Worm (Caenorhabditis elegans) whole organism, young adult: ENCODE measurements around the gene skpo-1.

ENCODE experiments used
- B0019.2 ChIP-seq: fragments of 200-800 bp; sonication (Bioruptor generic); conservative IDR thresholded peaks from 2 replicates; pipeline ENCODE4 v1.3.6; 2022; ENCODE audit warnings: missing genetic modification reagents, missing genetic modification characterization, missing compliant biosample characterization
- C06A6.2 ChIP-seq: fragments of 200-800 bp; sonication (Bioruptor generic); conservative IDR thresholded peaks from 2 replicates; pipeline ENCODE4 v1.3.6; 2022; ENCODE audit warnings: missing genetic modification characterization, missing compliant biosample characterization
- F33H1.4 ChIP-seq: fragments of 200-800 bp; sonication (Bioruptor generic); IDR thresholded peaks from 2 replicates; pipeline ENCODE4 v1.3.6; 2022; ENCODE audit warnings: missing genetic modification reagents, missing genetic modification characterization, missing compliant biosample characterization
- F55B11.4 ChIP-seq: sonication (generic microtip); optimal IDR thresholded peaks from 2 replicates; lab custom pipeline; 2016; ENCODE audit warnings: missing compliant biosample characterization, missing genetic modification characterization, borderline replicate concordance; ENCODE audit not compliant: insufficient read depth
- F57A8.1 ChIP-seq: fragments of 200-800 bp; sonication (Bioruptor generic); optimal IDR thresholded peaks from 2 replicates; lab custom pipeline; 2018; ENCODE audit warnings: mild to moderate bottlenecking, missing genetic modification characterization, moderate library complexity, missing compliant biosample characterization
- T07F8.4 ChIP-seq: sonication (generic microtip); optimal IDR thresholded peaks from 2 replicates; lab custom pipeline; 2016; ENCODE audit warnings: mild to moderate bottlenecking, missing genetic modification characterization, moderate library complexity, missing compliant biosample characterization
- akir-1 ChIP-seq: fragments of 200-800 bp; sonication (Bioruptor generic); optimal IDR thresholded peaks from 2 replicates; lab custom pipeline; 2018; ENCODE audit warnings: mild to moderate bottlenecking, missing genetic modification characterization, moderate library complexity, missing compliant biosample characterization
- atf-7 ChIP-seq: sonication (generic microtip); optimal IDR thresholded peaks from 2 replicates; lab custom pipeline; 2017; ENCODE audit warnings: mild to moderate bottlenecking, missing genetic modification characterization, missing compliant biosample characterization
- bed-2 ChIP-seq: fragments of 200-800 bp; sonication (Bioruptor generic); IDR thresholded peaks from 2 replicates; pipeline ENCODE4 v1.3.6; 2022; ENCODE audit warnings: missing genetic modification reagents, missing genetic modification characterization, missing compliant biosample characterization
- ceh-91 ChIP-seq: fragments of 200-800 bp; sonication (Bioruptor generic); IDR thresholded peaks from 2 replicates; pipeline ENCODE4 v1.3.6; 2022; ENCODE audit warnings: missing genetic modification reagents, missing genetic modification characterization, missing compliant biosample characterization
- chd-7 ChIP-seq: sonication (generic microtip); optimal IDR thresholded peaks from 2 replicates; lab custom pipeline; 2016; ENCODE audit warnings: mild to moderate bottlenecking, missing genetic modification characterization, moderate library complexity, missing compliant biosample characterization
- egrh-3 ChIP-seq: fragments of 200-800 bp; sonication (Bioruptor generic); IDR thresholded peaks from 2 replicates; pipeline ENCODE4 v1.3.6; 2022; ENCODE audit warnings: missing genetic modification reagents, missing genetic modification characterization, missing compliant biosample characterization
- ekl-4 ChIP-seq: fragments of 200-800 bp; sonication (Bioruptor generic); IDR thresholded peaks from 2 replicates; pipeline ENCODE4 v1.3.6; 2022; ENCODE audit warnings: missing genetic modification reagents, missing genetic modification characterization, missing compliant biosample characterization
- him-1 ChIP-seq: sonication (generic microtip); optimal IDR thresholded peaks from 2 replicates; lab custom pipeline; 2016; ENCODE audit warnings: missing genotype, missing genetic modification reagents, missing genetic modification characterization, missing compliant biosample characterization
- hmg-20 ChIP-seq: fragments of 200-800 bp; sonication (Bioruptor generic); IDR thresholded peaks from 2 replicates; pipeline ENCODE4 v1.3.6; 2022; ENCODE audit warnings: missing genetic modification reagents, missing genetic modification characterization, missing compliant biosample characterization
- lin-40 ChIP-seq: sonication (generic microtip); optimal IDR thresholded peaks from 2 replicates; lab custom pipeline; 2016; ENCODE audit warnings: missing genetic modification characterization, mild to moderate bottlenecking, missing compliant biosample characterization, missing genotype, missing genetic modification reagents
- lsy-27 ChIP-seq: sonication (generic microtip); optimal IDR thresholded peaks from 2 replicates; lab custom pipeline; 2017; ENCODE audit warnings: missing genetic modification characterization, mild to moderate bottlenecking, missing compliant biosample characterization, antibody characterized with exemption, missing genotype, borderline replicate concordance; ENCODE audit not compliant: insufficient read depth
- madf-6 ChIP-seq: fragments of 200-800 bp; sonication (Bioruptor generic); IDR thresholded peaks from 2 replicates; pipeline ENCODE4 v1.3.6; 2022; ENCODE audit warnings: missing genetic modification reagents, missing genetic modification characterization, missing compliant biosample characterization
- mel-28 ChIP-seq: sonication (generic microtip); optimal IDR thresholded peaks from 2 replicates; lab custom pipeline; 2016; ENCODE audit warnings: borderline replicate concordance, mild to moderate bottlenecking, missing genetic modification characterization, missing compliant biosample characterization
- mes-4 ChIP-seq: sonication (generic microtip); optimal IDR thresholded peaks from 2 replicates; lab custom pipeline; 2016; ENCODE audit warnings: missing genotype, missing genetic modification characterization, missing compliant biosample characterization
- nhr-179 ChIP-seq: sonication (generic microtip); optimal IDR thresholded peaks from 2 replicates; lab custom pipeline; 2016; ENCODE audit warnings: mild to moderate bottlenecking, missing genetic modification characterization, missing compliant biosample characterization
- nhr-90 ChIP-seq: sonication (generic microtip); optimal IDR thresholded peaks from 2 replicates; lab custom pipeline; 2016; ENCODE audit warnings: missing genotype, mild to moderate bottlenecking, missing genetic modification characterization, missing compliant biosample characterization
- pha-4 ChIP-seq: fragments of 150-350 bp; sonication (generic microtip); optimal IDR thresholded peaks from 2 replicates; lab custom pipeline; 2014; ENCODE audit warnings: missing biosample characterization, missing genetic modification reagents, missing genetic modification characterization
- rec-8 ChIP-seq, 2 experiments: sonication (generic microtip); optimal IDR thresholded peaks; 2 replicates each; lab custom pipeline; 2016; ENCODE audit warnings: mild to moderate bottlenecking in 2 of 2, missing genetic modification characterization in 2 of 2, missing genetic modification reagents in 2 of 2, missing genotype in 2 of 2, missing biosample characterization in 1 of 2, missing compliant biosample characterization in 1 of 2, moderate library complexity in 1 of 2
- rpc-1 ChIP-seq, 2 experiments: fragments of 150-350 bp in 1 of 2; sonication (generic microtip) in 1 of 2; optimal IDR thresholded peaks; 2 replicates each; lab custom pipeline; 2014 to 2018; ENCODE audit warnings: missing biosample characterization in 1 of 2, missing genetic modification characterization in 1 of 2, missing genetic modification reagents in 1 of 2, missing genotype in 1 of 2
- snpc-1.3 ChIP-seq: sonication (generic microtip); optimal IDR thresholded peaks from 2 replicates; lab custom pipeline; 2017; ENCODE audit warnings: missing genetic modification characterization, mild to moderate bottlenecking, missing compliant biosample characterization, antibody characterized with exemption, moderate library complexity, missing genotype, missing genetic modification reagents; ENCODE audit not compliant: insufficient read depth
- snpc-3.4 ChIP-seq: sonication (generic microtip); optimal IDR thresholded peaks from 2 replicates; lab custom pipeline; 2017; ENCODE audit warnings: missing genetic modification characterization, mild to moderate bottlenecking, missing compliant biosample characterization, antibody characterized with exemption, moderate library complexity, missing genotype, missing genetic modification reagents
- tbp1 ChIP-seq: fragments of 200-800 bp; sonication (Bioruptor generic); optimal IDR thresholded peaks from 2 replicates; lab custom pipeline; 2018; ENCODE audit warnings: mild to moderate bottlenecking, missing genetic modification characterization, missing compliant biosample characterization
- unc-130 ChIP-seq: sonication (generic microtip); optimal IDR thresholded peaks from 2 replicates; lab custom pipeline; 2016; ENCODE audit warnings: missing genetic modification reagents, missing genetic modification characterization, missing compliant biosample characterization
- zfh-2 ChIP-seq: fragments of 200-800 bp; sonication (Bioruptor generic); conservative IDR thresholded peaks from 2 replicates; pipeline ENCODE4 v1.3.6; 2022; ENCODE audit warnings: missing genetic modification reagents, missing genetic modification characterization, missing compliant biosample characterization
- ztf-25 ChIP-seq: fragments of 200-800 bp; sonication (Bioruptor generic); IDR thresholded peaks from 2 replicates; pipeline ENCODE4 v1.3.6; 2022; ENCODE audit warnings: missing genetic modification reagents, missing genetic modification characterization, missing compliant biosample characterization
- ztf-28 ChIP-seq: fragments of 200-800 bp; sonication (Bioruptor generic); IDR thresholded peaks from 2 replicates; pipeline ENCODE4 v1.3.6; 2022; ENCODE audit warnings: missing genetic modification reagents, missing genetic modification characterization, missing compliant biosample characterization
- ztf-6 ChIP-seq: fragments of 200-800 bp; sonication (Bioruptor generic); IDR thresholded peaks from 2 replicates; pipeline ENCODE4 v1.3.6; 2022; ENCODE audit warnings: missing genetic modification reagents, missing genetic modification characterization, missing compliant biosample characterization

Gene skpo-1

ce11 chrII:8417059-8417668 lies 12.5 kb upstream of the skpo-1 start, which contains the start of gene fdgt-2:
fdgt-2 (plus strand) TSS chrII:8417618.
- TF ChIP-seq ekl-4 (GFP tag; lab: Robert Waterston, UW) (no peak), unc-130 (GFP tag; lab: Kevin White, UChicago) (no peak), T07F8.4 (no peak), tbp1 (no peak), ztf-28 (GFP tag; lab: Robert Waterston, UW) (no peak), ceh-91 (GFP tag; lab: Robert Waterston, UW) (no peak), him-1 (tag; lab: Kevin White, UChicago) (no peak), nhr-179 (no peak), F33H1.4 (GFP tag; lab: Robert Waterston, UW) (no peak), rec-8 (tag; optimal IDR thresholded peaks at IDR 0.05; lab: Kevin White, UChicago) (no peak), snpc-1.3 (no peak), hmg-20 (no peak), F57A8.1 (GFP tag; lab: Kevin White, UChicago) (no peak), egrh-3 (no peak), akir-1 (GFP tag; lab: Kevin White, UChicago) (no peak), ztf-6 (GFP tag; lab: Robert Waterston, UW) (no peak), mes-4 (tag; lab: Kevin White, UChicago) (no peak)
- TF ChIP-seq, all 124 proteins: peak for 0

- TF ChIP-seq ztf-25 (no peak), snpc-1.3 (no peak), ceh-91 (GFP tag; lab: Robert Waterston, UW) (no peak), F55B11.4 (tag; lab: Kevin White, UChicago) (no peak), bed-2 (no peak), pha-4 (tag; lab: Kevin White, UChicago) (no peak), B0019.2 (GFP tag; lab: Robert Waterston, UW) (no peak), nhr-90 (tag; lab: Kevin White, UChicago) (no peak), atf-7 (tag; lab: Kevin White, UChicago) (no peak), snpc-3.4 (tag; lab: Kevin White, UChicago) (no peak), tbp1 (no peak), rpc-1 (optimal IDR thresholded peaks at IDR 0.05; lab: Kevin White, UChicago) (no peak), rpc-1 (tag; optimal IDR thresholded peaks at IDR 0.05; lab: Kevin White, UChicago) (no peak), lin-40 (tag; lab: Kevin White, UChicago) (no peak), C06A6.2 (GFP tag; lab: Robert Waterston, UW) (no peak), zfh-2 (GFP tag; lab: Robert Waterston, UW) (no peak), madf-6 (GFP tag; lab: Robert Waterston, UW) (no peak)
Measured at ce11 chrII:8415462-8416037, 10.9 kb upstream of the skpo-1 start.

- TF ChIP-seq lsy-27 (tag; lab: Kevin White, UChicago) = no peak
- TF ChIP-seq mel-28 (tag; lab: Kevin White, UChicago) = no peak
- no peak for TF ChIP-seq chd-7 (tag; lab: Kevin White, UChicago)
- TF ChIP-seq B0019.2 (GFP tag; lab: Robert Waterston, UW) = no peak
- TF ChIP-seq, all 124 proteins: peak for 0
Measured at ce11 chrII:8415035-8415434, 10.4 kb upstream of the skpo-1 start.
